Worm (Caenorhabditis elegans) whole organism, L2 larva: ENCODE measurements around the gene srz-64.
A peak's percentile ranks its signal among the peaks of the same experiment; 100 is the strongest.

ENCODE experiments used
- C34F6.9 ChIP-seq: fragments of 150-350 bp; optimal IDR thresholded peaks from 2 replicates; lab custom pipeline; 2014; ENCODE audit warnings: missing biosample characterization, missing genetic modification characterization
- F13H6.1 ChIP-seq: sonication (generic microtip); optimal IDR thresholded peaks from 2 replicates; lab custom pipeline; 2016; ENCODE audit warnings: missing genetic modification characterization, missing compliant biosample characterization
- R02D3.7 ChIP-seq: fragments of 150-350 bp; optimal IDR thresholded peaks from 2 replicates; lab custom pipeline; 2014; ENCODE audit warnings: missing biosample characterization, missing genetic modification characterization
- Y55F3AM.14 ChIP-seq: fragments of 200-800 bp; sonication (Bioruptor generic); optimal IDR thresholded peaks from 2 replicates; lab custom pipeline; 2018; ENCODE audit warnings: mild to moderate bottlenecking, missing genetic modification characterization, missing compliant biosample characterization
- ama-1 ChIP-seq: fragments of 150-350 bp; optimal IDR thresholded peaks from 2 replicates; lab custom pipeline; 2018; ENCODE audit warnings: inconsistent platforms
- blmp-1 ChIP-seq: sonication (generic microtip); optimal IDR thresholded peaks from 2 replicates; lab custom pipeline; 2017; ENCODE audit warnings: missing genetic modification characterization, mild to moderate bottlenecking, missing compliant biosample characterization, antibody characterized with exemption, moderate library complexity; ENCODE audit not compliant: insufficient read depth
- ceh-16 ChIP-seq: fragments of 150-350 bp; optimal IDR thresholded peaks from 2 replicates; lab custom pipeline; 2014; ENCODE audit warnings: missing biosample characterization, missing genetic modification characterization
- ceh-82 ChIP-seq: fragments of 150-350 bp; optimal IDR thresholded peaks from 2 replicates; lab custom pipeline; 2014; ENCODE audit warnings: missing biosample characterization, missing genetic modification characterization
- crh-2 ChIP-seq: sonication (generic microtip); optimal IDR thresholded peaks from 2 replicates; lab custom pipeline; 2017; ENCODE audit warnings: missing biosample characterization, missing genetic modification characterization
- dmd-4 ChIP-seq: sonication (generic microtip); optimal IDR thresholded peaks from 2 replicates; lab custom pipeline; 2017; ENCODE audit warnings: missing biosample characterization, missing genetic modification characterization
- egl-27 ChIP-seq: sonication (generic microtip); optimal IDR thresholded peaks from 3 replicates; lab custom pipeline; 2017; ENCODE audit warnings: missing biosample characterization, missing genetic modification reagents, missing genetic modification characterization
- elt-1 ChIP-seq: fragments of 150-350 bp; optimal IDR thresholded peaks from 2 replicates; lab custom pipeline; 2014; ENCODE audit warnings: missing biosample characterization, missing genetic modification characterization
- elt-3 ChIP-seq: sonication (generic microtip); optimal IDR thresholded peaks from 2 replicates; lab custom pipeline; 2017; ENCODE audit warnings: missing biosample characterization, missing genetic modification characterization
- fos-1 ChIP-seq: fragments of 150-350 bp; optimal IDR thresholded peaks from 2 replicates; lab custom pipeline; 2014; ENCODE audit warnings: missing biosample characterization, missing genetic modification characterization
- gmeb-1 ChIP-seq: fragments of 150-350 bp; optimal IDR thresholded peaks from 2 replicates; lab custom pipeline; 2014; ENCODE audit warnings: missing biosample characterization, missing genetic modification characterization
- lin-13 ChIP-seq: fragments of 150-350 bp; optimal IDR thresholded peaks from 2 replicates; lab custom pipeline; 2014; ENCODE audit warnings: missing biosample characterization, missing genetic modification reagents, missing genetic modification characterization
- lin-39 ChIP-seq: fragments of 150-350 bp; optimal IDR thresholded peaks from 2 replicates; lab custom pipeline; 2014; ENCODE audit warnings: missing biosample characterization, missing genetic modification reagents, missing genetic modification characterization
- lsy-2 ChIP-seq, 2 experiments: fragments of 150-350 bp in 1 of 2; sonication (generic microtip) in 1 of 2; optimal IDR thresholded peaks; 2 replicates each; lab custom pipeline; 2014 to 2017; ENCODE audit warnings: missing biosample characterization in 2 of 2, missing genetic modification characterization in 2 of 2
- mab-5 ChIP-seq: fragments of 150-350 bp; optimal IDR thresholded peaks from 2 replicates; lab custom pipeline; 2014; ENCODE audit warnings: missing biosample characterization, missing genetic modification characterization
- mdl-1 ChIP-seq, 2 experiments: fragments of 150-350 bp in 1 of 2; sonication (generic microtip) in 1 of 2; optimal IDR thresholded peaks; 2 replicates each; lab custom pipeline; 2017; ENCODE audit warnings: missing biosample characterization in 2 of 2, missing genetic modification characterization in 2 of 2
- nhr-11 ChIP-seq: fragments of 150-350 bp; optimal IDR thresholded peaks from 2 replicates; lab custom pipeline; 2014; ENCODE audit warnings: missing biosample characterization, missing genetic modification characterization
- nhr-12 ChIP-seq: fragments of 150-350 bp; optimal IDR thresholded peaks from 2 replicates; lab custom pipeline; 2014; ENCODE audit warnings: missing biosample characterization, missing genetic modification characterization
- nhr-21 ChIP-seq: fragments of 150-350 bp; optimal IDR thresholded peaks from 2 replicates; lab custom pipeline; 2014; ENCODE audit warnings: missing biosample characterization, missing genetic modification characterization
- nhr-23 ChIP-seq: fragments of 150-350 bp; optimal IDR thresholded peaks from 2 replicates; lab custom pipeline; 2014; ENCODE audit warnings: missing biosample characterization, missing genetic modification reagents, missing genetic modification characterization
- nhr-25 ChIP-seq: fragments of 150-350 bp; sonication (generic microtip); optimal IDR thresholded peaks from 3 replicates; lab custom pipeline; 2014; ENCODE audit warnings: missing biosample characterization, missing genetic modification characterization
- nhr-6 ChIP-seq: fragments of 150-350 bp; optimal IDR thresholded peaks from 2 replicates; lab custom pipeline; 2014; ENCODE audit warnings: missing biosample characterization, missing genetic modification characterization
- nhr-77 ChIP-seq: fragments of 150-350 bp; optimal IDR thresholded peaks from 2 replicates; lab custom pipeline; 2014; ENCODE audit warnings: missing biosample characterization, missing genetic modification characterization
- sem-4 ChIP-seq: fragments of 150-350 bp; optimal IDR thresholded peaks from 2 replicates; lab custom pipeline; 2014; ENCODE audit warnings: missing biosample characterization, missing genetic modification reagents, missing genetic modification characterization
- skn-1 ChIP-seq: sonication (generic microtip); optimal IDR thresholded peaks from 2 replicates; lab custom pipeline; 2017; ENCODE audit warnings: missing biosample characterization, missing genetic modification characterization
- snpc-4 ChIP-seq: fragments of 150-350 bp; optimal IDR thresholded peaks from 2 replicates; lab custom pipeline; 2014; ENCODE audit warnings: missing biosample characterization, missing genetic modification characterization
- unc-39 ChIP-seq: fragments of 150-350 bp; optimal IDR thresholded peaks from 2 replicates; lab custom pipeline; 2014; ENCODE audit warnings: missing biosample characterization, missing genetic modification characterization
- unc-55 ChIP-seq: fragments of 150-350 bp; sonication (generic microtip); optimal IDR thresholded peaks from 3 replicates; lab custom pipeline; 2014; ENCODE audit warnings: missing biosample characterization, missing genetic modification reagents, missing genetic modification characterization
- unc-62 ChIP-seq: fragments of 150-350 bp; optimal IDR thresholded peaks from 2 replicates; lab custom pipeline; 2014; ENCODE audit warnings: missing biosample characterization, missing genetic modification reagents, missing genetic modification characterization
- ztf-1 ChIP-seq: fragments of 200-800 bp; sonication (Bioruptor generic); conservative IDR thresholded peaks from 2 replicates; pipeline ENCODE4 v1.3.6; 2022; ENCODE audit warnings: missing genetic modification characterization, missing compliant biosample characterization
- ztf-11 ChIP-seq: sonication (generic microtip); optimal IDR thresholded peaks from 2 replicates; lab custom pipeline; 2017; ENCODE audit warnings: missing biosample characterization, missing genetic modification characterization

srz-64 gene

DNA sequence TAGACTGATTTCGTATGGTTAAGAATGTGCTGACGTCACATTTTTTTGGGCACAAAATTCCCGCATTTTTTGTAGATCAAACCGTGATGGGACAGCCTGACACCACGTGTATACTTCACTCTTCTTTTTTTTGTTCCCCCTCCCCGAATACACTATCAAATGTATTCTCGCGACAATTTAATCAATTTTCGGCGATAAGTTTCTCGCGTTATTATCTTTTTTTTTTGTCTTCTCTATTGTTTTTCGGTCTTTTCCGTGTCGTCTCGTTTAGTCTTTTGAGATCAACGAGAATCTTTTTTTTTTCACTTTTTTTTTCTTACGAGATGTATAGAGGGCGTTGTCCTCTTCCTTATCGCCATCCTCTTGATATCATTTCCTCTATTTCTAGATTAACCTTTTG lies 22.2 kb upstream of the srz-64 start:
- TF ChIP-seq fos-1 (peak; percentile 28), ceh-16 (tag; lab: Kevin White, UChicago) (no peak), blmp-1 (tag; lab: Kevin White, UChicago) (peak; percentile 29)

DNA sequence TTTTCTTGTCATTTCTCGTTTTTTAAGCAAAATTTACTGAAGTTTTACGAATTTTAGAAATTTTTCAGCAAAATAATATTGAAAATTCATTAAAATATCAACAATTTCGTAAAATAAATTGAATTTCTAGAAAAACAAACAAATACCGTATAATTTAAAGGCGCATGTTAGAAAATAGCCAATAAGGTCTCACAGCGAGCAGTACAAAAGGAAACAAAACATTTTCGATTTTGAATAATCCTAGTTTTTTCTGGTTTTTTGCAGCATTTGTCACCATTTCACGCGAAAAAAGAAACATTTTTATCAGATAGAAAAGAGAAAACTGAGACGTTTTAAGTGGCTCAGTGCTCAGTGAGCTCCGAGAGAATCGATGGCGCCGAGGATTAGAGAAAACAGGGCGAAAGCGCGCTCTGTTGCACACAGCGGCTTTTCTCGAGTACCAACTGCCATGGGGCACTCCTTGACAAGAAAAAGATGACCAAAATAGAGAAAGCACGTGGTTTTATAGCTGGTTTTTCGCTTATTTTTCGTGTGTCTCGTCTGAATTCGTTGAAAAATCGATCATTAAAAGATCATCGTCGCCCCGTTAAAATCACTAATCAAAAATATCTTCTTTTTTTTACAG lies 16.9 kb upstream of the srz-64 start, which contains the start of the genes alh-6 and fcho-1:
Gene alh-6 (minus strand): TSS at position 242 of the 625 bp plus-strand sequence.
Gene fcho-1 (plus strand): TSS at position 624 of the 625 bp plus-strand sequence.
- TF ChIP-seq F13H6.1 (tag; lab: Kevin White, UChicago) (peak; percentile 17), sem-4 (no peak), Y55F3AM.14 (GFP tag; lab: Kevin White, UChicago) (no peak), C34F6.9 (tag; lab: Kevin White, UChicago) (peak; percentile 31), elt-3 (no peak), unc-55 (GFP tag; lab: Kevin White, UChicago) (peak; percentile 49), elt-1 (no peak), lsy-2 (tag; optimal IDR thresholded peaks at IDR 0.05; lab: Kevin White, UChicago) (peak in 1 of 2 experiments; percentile 47), lin-13 (GFP tag; lab: Kevin White, UChicago) (peak; percentile 1), crh-2 (tag; lab: Kevin White, UChicago) (peak; percentile 1)

DNA sequence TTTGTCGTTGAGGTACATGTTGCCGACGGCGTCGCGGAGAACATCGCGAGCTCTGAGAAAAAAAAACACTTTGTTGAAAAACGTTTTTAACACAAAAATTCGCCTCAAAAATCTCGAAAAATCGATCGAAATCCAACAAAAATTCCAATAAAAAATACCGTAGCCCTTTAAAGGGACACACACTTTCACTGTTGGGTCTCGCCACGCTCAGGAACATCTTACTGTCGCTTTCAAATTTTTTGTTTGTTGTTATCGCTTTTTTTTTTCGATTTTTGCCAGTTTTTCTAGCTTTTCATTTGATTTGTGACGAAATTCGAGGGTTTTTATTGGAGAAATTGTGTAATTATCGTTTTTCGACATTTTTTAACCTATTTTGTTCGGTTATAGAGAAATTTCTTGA lies 13.5 kb upstream of the srz-64 start:
- no peak for TF ChIP-seq dmd-4 (tag; lab: Kevin White, UChicago)
- no peak for TF ChIP-seq nhr-25 (tag; lab: Kevin White, UChicago)
- TF ChIP-seq unc-62 (GFP tag; lab: Kevin White, UChicago), result no peak
- TF ChIP-seq sem-4, result no peak
- TF ChIP-seq unc-55 (GFP tag; lab: Kevin White, UChicago), result no peak
- TF ChIP-seq ztf-11 (tag; lab: Kevin White, UChicago), result no peak
- TF ChIP-seq elt-1, result no peak
- TF ChIP-seq ceh-82, result no peak
- no peak for TF ChIP-seq ama-1 (lab: Kevin White, UChicago)
- no peak for TF ChIP-seq nhr-23 (tag; lab: Kevin White, UChicago)
- TF ChIP-seq skn-1, result no peak
- no peak for TF ChIP-seq blmp-1 (tag; lab: Kevin White, UChicago)
- TF ChIP-seq nhr-11 (tag; lab: Kevin White, UChicago), result no peak
- TF ChIP-seq mdl-1 (tag; optimal IDR thresholded peaks at IDR 0.05; lab: Kevin White, UChicago), result no peak
- no peak for TF ChIP-seq R02D3.7 (tag; lab: Kevin White, UChicago)
- no peak for TF ChIP-seq nhr-21 (tag; lab: Kevin White, UChicago)
- TF ChIP-seq elt-3, result no peak
- TF ChIP-seq unc-39 (tag; lab: Kevin White, UChicago), result no peak
- TF ChIP-seq, all 48 proteins: peak for 0

DNA sequence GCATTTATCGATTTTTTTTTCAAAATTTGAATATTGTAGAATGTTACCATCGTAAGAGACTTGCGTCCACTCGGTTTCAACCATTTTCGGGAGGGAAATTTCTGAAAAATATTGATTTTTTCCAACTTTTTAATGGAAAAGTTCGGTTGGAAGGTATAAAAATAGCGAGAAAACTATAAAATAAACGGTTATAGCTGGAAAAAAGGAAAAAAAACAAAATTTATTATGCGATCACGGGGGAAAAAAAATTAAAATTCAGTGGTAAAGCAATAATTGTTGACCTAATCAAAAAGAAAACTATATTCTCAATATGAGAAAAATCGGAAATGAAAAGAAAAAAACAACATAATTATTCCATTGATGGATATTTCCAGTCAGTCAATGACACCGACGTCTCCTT lies 13.0 kb upstream of the srz-64 start, which contains the start of gene emc-2:
Gene emc-2 (minus strand): TSS at position 101 of the 400 bp plus-strand sequence.
- TF ChIP-seq R02D3.7 (tag; lab: Kevin White, UChicago), result no peak
- TF ChIP-seq nhr-6 (tag; lab: Kevin White, UChicago), result no peak
- TF ChIP-seq, all 48 proteins: peak for 0

DNA sequence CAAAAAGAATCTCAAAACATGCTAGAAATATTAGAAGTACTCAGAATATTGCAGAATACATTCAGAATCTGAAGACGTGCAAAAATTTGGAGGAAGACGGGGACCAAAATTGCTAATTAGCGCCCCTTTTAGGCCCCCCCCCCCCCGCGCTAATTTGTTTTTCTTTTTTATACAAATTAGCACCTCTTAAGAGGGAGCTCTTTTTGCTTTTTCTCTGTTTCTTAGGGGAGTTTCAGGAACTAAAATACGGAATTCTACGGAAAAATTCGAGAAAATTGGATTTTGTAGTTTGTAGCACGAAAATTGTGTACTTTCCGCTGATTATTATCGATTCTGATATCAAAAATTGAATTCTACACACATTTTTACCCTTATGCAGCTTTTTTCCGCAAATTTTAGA lies 8.5 kb upstream of the srz-64 start, which contains the start of gene glb-31:
Gene glb-31 (minus strand): TSS at position 101 of the 400 bp plus-strand sequence.
- TF ChIP-seq sem-4 (no peak), egl-27 (tag; lab: Kevin White, UChicago) (no peak), snpc-4 (no peak), mab-5 (tag; lab: Kevin White, UChicago) (no peak), R02D3.7 (tag; lab: Kevin White, UChicago) (no peak), Y55F3AM.14 (GFP tag; lab: Kevin White, UChicago) (no peak), fos-1 (no peak), elt-3 (no peak)

DNA sequence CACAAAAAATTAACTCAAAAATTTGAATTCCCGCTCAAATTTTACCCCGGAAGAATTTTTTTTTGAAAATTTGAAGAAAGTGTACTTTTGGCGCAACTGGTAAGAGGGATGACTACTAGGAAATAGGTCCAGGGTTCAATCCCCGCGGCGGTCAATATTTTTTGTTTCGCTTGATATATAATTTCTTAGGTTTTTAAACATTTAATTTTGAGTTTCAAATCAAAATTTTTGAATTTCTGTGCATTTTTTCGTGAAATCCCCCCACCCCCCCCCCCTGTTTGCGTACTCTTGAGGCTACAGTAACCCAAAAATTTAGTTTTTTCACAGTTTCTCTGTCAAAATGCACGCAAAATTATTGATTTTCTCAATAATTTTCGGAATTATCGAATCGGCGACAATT lies 5.1 kb upstream of the srz-64 start, which contains the start of gene Y57G7A.1:
Gene Y57G7A.1 (plus strand): TSS at position 301 of the 400 bp plus-strand sequence.
- TF ChIP-seq nhr-12 (tag; lab: Kevin White, UChicago), result no peak
- no peak for TF ChIP-seq gmeb-1 (tag; lab: Kevin White, UChicago)
- no peak for TF ChIP-seq egl-27 (tag; lab: Kevin White, UChicago)
- TF ChIP-seq nhr-77 (tag; lab: Kevin White, UChicago), result no peak
- TF ChIP-seq fos-1, result no peak
- TF ChIP-seq ztf-1 (GFP tag; lab: Robert Waterston, UW), result no peak
- TF ChIP-seq lin-39 (tag; lab: Kevin White, UChicago), result no peak
